Worm (Caenorhabditis elegans) whole organism, L4 larva: ENCODE results near the gene R02D5.3.

Experiments
- mdl-1 ChIP-seq, 2 experiments: fragments of 150-350 bp in 1 of 2; sonication (generic microtip) in 1 of 2; optimal IDR thresholded peaks; 2 replicates each; lab custom pipeline; 2014 to 2017; ENCODE audit warnings: missing biosample characterization in 2 of 2, missing genetic modification characterization in 2 of 2
- mdt-29 ChIP-seq: fragments of 200-800 bp; sonication (Bioruptor generic); IDR thresholded peaks from 2 replicates; pipeline ENCODE4 v1.3.6; 2022; ENCODE audit warnings: missing genetic modification reagents, missing genetic modification characterization, missing compliant biosample characterization

- TF ChIP-seq mdt-29 = no peak
- no peak for TF ChIP-seq mdl-1 (tag; optimal IDR thresholded peaks at IDR 0.05; lab: Kevin White, UChicago)
Measured at ce11 chrV:14496446-14496845, 13.5 kb downstream of the R02D5.3 start.
